Worm (Caenorhabditis elegans) whole organism, early embryonic: ENCODE data around the gene cdc-37.

Experiments used
- B0310.2 ChIP-seq: sonication (generic microtip); optimal IDR thresholded peaks from 2 replicates; lab custom pipeline; 2016; ENCODE audit warnings: mild to moderate bottlenecking, missing genetic modification characterization, missing compliant biosample characterization
- F13C5.2 ChIP-seq: sonication (generic microtip); optimal IDR thresholded peaks from 2 replicates; lab custom pipeline; 2017; ENCODE audit warnings: mild to moderate bottlenecking, missing genetic modification characterization, inconsistent platforms, missing compliant biosample characterization
- aly-1 ChIP-seq: sonication (generic microtip); optimal IDR thresholded peaks from 2 replicates; lab custom pipeline; 2016; ENCODE audit warnings: missing genetic modification characterization, missing compliant biosample characterization
- ama-1 ChIP-seq: fragments of 150-350 bp; optimal IDR thresholded peaks from 2 replicates; lab custom pipeline; 2014
- ceh-13 ChIP-seq: fragments of 200-800 bp; sonication (Bioruptor generic); optimal IDR thresholded peaks from 2 replicates; lab custom pipeline; 2018; ENCODE audit warnings: mild to moderate bottlenecking, missing genetic modification characterization, missing compliant biosample characterization
- flt-1 ChIP-seq: fragments of 200-800 bp; sonication (Bioruptor generic); IDR thresholded peaks from 2 replicates; pipeline ENCODE4 v1.3.6; 2022; ENCODE audit warnings: missing genetic modification characterization, missing compliant biosample characterization
- hmbx-1 ChIP-seq: sonication (generic microtip); optimal IDR thresholded peaks from 2 replicates; lab custom pipeline; 2016; ENCODE audit warnings: mild to moderate bottlenecking, missing genetic modification characterization, missing compliant biosample characterization
- hmg-4 ChIP-seq: fragments of 200-800 bp; sonication (Bioruptor generic); optimal IDR thresholded peaks from 2 replicates; lab custom pipeline; 2018; ENCODE audit warnings: mild to moderate bottlenecking, missing genetic modification characterization, missing compliant biosample characterization
- scrt-1 ChIP-seq: fragments of 200-800 bp; sonication (Bioruptor generic); IDR thresholded peaks from 2 replicates; pipeline ENCODE4 v1.3.6; 2022; ENCODE audit warnings: missing genetic modification characterization, missing compliant biosample characterization
- sea-1 ChIP-seq: fragments of 200-800 bp; sonication (Bioruptor generic); conservative IDR thresholded peaks from 2 replicates; pipeline ENCODE4 v1.3.6; 2022; ENCODE audit warnings: missing genetic modification characterization, missing compliant biosample characterization
- tbx-37 ChIP-seq: fragments of 200-800 bp; sonication (Bioruptor generic); conservative IDR thresholded peaks from 2 replicates; pipeline ENCODE4 v1.3.6; 2022; ENCODE audit warnings: missing genetic modification reagents, missing genetic modification characterization, missing compliant biosample characterization

- TF ChIP-seq F13C5.2 (tag; lab: Kevin White, UChicago) (no peak), ama-1 (lab: Kevin White, UChicago) (no peak), ceh-13 (GFP tag; lab: Kevin White, UChicago) (no peak), sea-1 (GFP tag; lab: Robert Waterston, UW) (no peak), aly-1 (no peak), flt-1 (GFP tag; lab: Robert Waterston, UW) (no peak), tbx-37 (GFP tag; lab: Robert Waterston, UW) (no peak), scrt-1 (GFP tag; lab: Robert Waterston, UW) (no peak), B0310.2 (tag; lab: Kevin White, UChicago) (no peak), hmbx-1 (tag; lab: Kevin White, UChicago) (no peak), hmg-4 (GFP tag; lab: Kevin White, UChicago) (no peak)
Observed at ce11 chrII:556185-556584, 24.2 kb downstream of the cdc-37 start, which contains the start of the genes C09E8.1 and C09E8.6.
